Worm (Caenorhabditis elegans) whole organism, young adult: Measurements from ENCODE around the gene F55C9.3.

ENCODE experiments used
- F22D6.2 ChIP-seq: sonication (generic microtip); optimal IDR thresholded peaks from 2 replicates; lab custom pipeline; 2016; ENCODE audit warnings: mild to moderate bottlenecking, missing genetic modification characterization, missing compliant biosample characterization
- atf-7 ChIP-seq: sonication (generic microtip); optimal IDR thresholded peaks from 2 replicates; lab custom pipeline; 2017; ENCODE audit warnings: mild to moderate bottlenecking, missing genetic modification characterization, missing compliant biosample characterization
- ceh-27 ChIP-seq: fragments of 200-800 bp; sonication (Bioruptor generic); optimal IDR thresholded peaks from 2 replicates; lab custom pipeline; 2018; ENCODE audit warnings: mild to moderate bottlenecking, missing genetic modification characterization, moderate library complexity, missing compliant biosample characterization
- gei-17 ChIP-seq: fragments of 200-800 bp; sonication (Bioruptor generic); optimal IDR thresholded peaks from 2 replicates; lab custom pipeline; 2018; ENCODE audit warnings: mild to moderate bottlenecking, missing genetic modification characterization, missing compliant biosample characterization
- madf-6 ChIP-seq: fragments of 200-800 bp; sonication (Bioruptor generic); IDR thresholded peaks from 2 replicates; pipeline ENCODE4 v1.3.6; 2022; ENCODE audit warnings: missing genetic modification reagents, missing genetic modification characterization, missing compliant biosample characterization
- nhr-179 ChIP-seq: sonication (generic microtip); optimal IDR thresholded peaks from 2 replicates; lab custom pipeline; 2016; ENCODE audit warnings: mild to moderate bottlenecking, missing genetic modification characterization, missing compliant biosample characterization
- nhr-90 ChIP-seq: sonication (generic microtip); optimal IDR thresholded peaks from 2 replicates; lab custom pipeline; 2016; ENCODE audit warnings: missing genotype, mild to moderate bottlenecking, missing genetic modification characterization, missing compliant biosample characterization
- snpc-1.1 ChIP-seq: sonication (generic microtip); optimal IDR thresholded peaks from 2 replicates; lab custom pipeline; 2017; ENCODE audit warnings: missing genetic modification characterization, mild to moderate bottlenecking, missing compliant biosample characterization, antibody characterized with exemption, moderate library complexity, missing genotype, missing genetic modification reagents; ENCODE audit not compliant: insufficient read depth
- snpc-4 ChIP-seq, 5 experiments: fragments of 150-350 bp in 1 of 5; sonication (generic microtip) in 4 of 5; optimal IDR thresholded peaks; 2 replicates each; lab custom pipeline; 2014 to 2018; ENCODE audit warnings: missing genetic modification characterization in 5 of 5, missing biosample characterization in 3 of 5, antibody characterized with exemption in 2 of 5, mild to moderate bottlenecking in 2 of 5, missing compliant biosample characterization in 2 of 5, missing genotype in 2 of 5, moderate library complexity in 2 of 5, missing genetic modification reagents in 1 of 5
- tbx-9 ChIP-seq: sonication (generic microtip); optimal IDR thresholded peaks from 2 replicates; lab custom pipeline; 2016; ENCODE audit warnings: borderline replicate concordance, missing genetic modification characterization, inconsistent platforms, missing compliant biosample characterization
- xnd-1 ChIP-seq: sonication (generic microtip); optimal IDR thresholded peaks from 2 replicates; lab custom pipeline; 2016; ENCODE audit warnings: missing genotype, missing genetic modification reagents, missing genetic modification characterization, missing compliant biosample characterization
- ztf-22 ChIP-seq: fragments of 200-800 bp; sonication (Bioruptor generic); optimal IDR thresholded peaks from 2 replicates; lab custom pipeline; 2018; ENCODE audit warnings: mild to moderate bottlenecking, missing genetic modification characterization, moderate library complexity, missing compliant biosample characterization
- ztf-3 ChIP-seq: fragments of 200-800 bp; sonication (Bioruptor generic); optimal IDR thresholded peaks from 2 replicates; lab custom pipeline; 2018; ENCODE audit warnings: mild to moderate bottlenecking, missing genetic modification characterization, missing compliant biosample characterization
- ztf-6 ChIP-seq: fragments of 200-800 bp; sonication (Bioruptor generic); IDR thresholded peaks from 2 replicates; pipeline ENCODE4 v1.3.6; 2022; ENCODE audit warnings: missing genetic modification reagents, missing genetic modification characterization, missing compliant biosample characterization

- TF ChIP-seq gei-17 (GFP tag; lab: Kevin White, UChicago) (no peak), xnd-1 (tag; lab: Kevin White, UChicago) (no peak), snpc-4 (GFP tag; optimal IDR thresholded peaks at IDR 0.05; lab: Kevin White, UChicago) (no peak), snpc-4 (tag; optimal IDR thresholded peaks at IDR 0.05; lab: Kevin White, UChicago) (no peak), ztf-3 (no peak), madf-6 (GFP tag; lab: Robert Waterston, UW) (no peak), nhr-179 (tag; lab: Kevin White, UChicago) (no peak), F22D6.2 (no peak), snpc-1.1 (tag; lab: Kevin White, UChicago) (no peak), ceh-27 (GFP tag; lab: Kevin White, UChicago) (no peak), atf-7 (tag; lab: Kevin White, UChicago) (no peak), tbx-9 (tag; lab: Kevin White, UChicago) (no peak), ztf-22 (GFP tag; lab: Kevin White, UChicago) (no peak), nhr-90 (tag; lab: Kevin White, UChicago) (no peak), ztf-6 (GFP tag; lab: Robert Waterston, UW) (no peak)
These were observed 18.9 kb upstream of the F55C9.3 start, which contains the start of gene F55C9.15 for ce11 chrV:19306906-19307305.
